Fruit fly (Drosophila melanogaster) whole organism, embryonic: ENCODE data around the gene slif.

Experiments
- CG10147 ChIP-seq: fragments of 200-800 bp; sonication (Bioruptor generic); optimal IDR thresholded peaks from 2 replicates; lab custom pipeline; 2019; ENCODE audit warnings: missing biosample characterization, mild to moderate bottlenecking, missing genetic modification characterization, moderate library complexity
- CG14050 ChIP-seq: fragments of 200-800 bp; sonication (Bioruptor generic); IDR thresholded peaks from 3 replicates; pipeline ENCODE4 v1.3.6; 2022; ENCODE audit warnings: missing biosample characterization, missing genetic modification characterization
- CG15601 ChIP-seq: fragments of 200-800 bp; sonication (Bioruptor generic); optimal IDR thresholded peaks from 3 replicates; lab custom pipeline; 2019; ENCODE audit warnings: missing biosample characterization, mild to moderate bottlenecking, missing genetic modification characterization, moderate library complexity
- CG17912 ChIP-seq: fragments of 200-800 bp; sonication (Bioruptor generic); optimal IDR thresholded peaks from 2 replicates; lab custom pipeline; 2018; ENCODE audit warnings: missing biosample characterization, mild to moderate bottlenecking, missing genetic modification characterization
- CG18262 ChIP-seq: fragments of 200-800 bp; optimal IDR thresholded peaks from 3 replicates; lab custom pipeline; 2019; ENCODE audit warnings: missing biosample characterization, mild to moderate bottlenecking, missing genetic modification characterization, moderate library complexity
- CG32772 ChIP-seq: fragments of 200-800 bp; sonication (Bioruptor generic); IDR thresholded peaks from 2 replicates; pipeline ENCODE4 v1.3.6; 2022; ENCODE audit warnings: missing biosample characterization, missing genetic modification characterization
- CG42726 ChIP-seq: fragments of 200-800 bp; sonication (Bioruptor generic); IDR thresholded peaks from 2 replicates; pipeline ENCODE4 v1.3.6; 2022; ENCODE audit warnings: missing biosample characterization, missing genetic modification characterization; ENCODE audit not compliant: partially characterized antibody
- CG6175 ChIP-seq: fragments of 200-800 bp; sonication (Bioruptor generic); IDR thresholded peaks from 3 replicates; pipeline ENCODE4 v1.3.6; 2022; ENCODE audit warnings: missing biosample characterization, missing genetic modification characterization
- CG6272 ChIP-seq: fragments of 200-800 bp; sonication (Bioruptor generic); IDR thresholded peaks from 2 replicates; pipeline ENCODE4 v1.3.6; 2022; ENCODE audit warnings: missing biosample characterization, missing genetic modification characterization
- CG7357 ChIP-seq: fragments of 200-800 bp; sonication (Bioruptor generic); IDR thresholded peaks from 3 replicates; pipeline ENCODE4 v1.3.6; 2022; ENCODE audit warnings: missing biosample characterization, missing genetic modification characterization
- CG8290 ChIP-seq, 3 experiments: fragments of 200-800 bp; sonication (Bioruptor generic); optimal IDR thresholded peaks; 2 replicates each; lab custom pipeline; 2016 to 2019; ENCODE audit warnings: missing biosample characterization in 3 of 3, missing genetic modification characterization in 3 of 3, mild to moderate bottlenecking in 2 of 3, moderate library complexity in 1 of 3
- CG9215 ChIP-seq: fragments of 200-800 bp; sonication (Bioruptor generic); IDR thresholded peaks from 2 replicates; pipeline ENCODE4 v1.3.6; 2022; ENCODE audit warnings: missing biosample characterization, missing genetic modification characterization
- Deaf1 ChIP-seq: fragments of 200-800 bp; optimal IDR thresholded peaks from 3 replicates; lab custom pipeline; 2019; ENCODE audit warnings: missing biosample characterization, mild to moderate bottlenecking, missing genetic modification characterization, moderate library complexity
- Dll ChIP-seq: fragments of 200-800 bp; sonication (Bioruptor generic); IDR thresholded peaks from 4 replicates; pipeline ENCODE4 v1.3.6; 2022; ENCODE audit warnings: missing biosample characterization, missing genetic modification characterization; ENCODE audit not compliant: partially characterized antibody
- Elba2 ChIP-seq: fragments of 200-800 bp; sonication (Bioruptor generic); optimal IDR thresholded peaks from 3 replicates; lab custom pipeline; 2016; ENCODE audit warnings: missing biosample characterization, missing genetic modification characterization
- HmgD ChIP-seq: fragments of 200-800 bp; sonication (Bioruptor generic); optimal IDR thresholded peaks from 3 replicates; lab custom pipeline; 2016; ENCODE audit warnings: missing biosample characterization, missing genetic modification characterization
- Lim3 ChIP-seq: fragments of 200-800 bp; sonication (Bioruptor generic); IDR thresholded peaks from 2 replicates; pipeline ENCODE4 v1.3.6; 2022; ENCODE audit warnings: missing biosample characterization, missing genetic modification characterization
- Lpt ChIP-seq: fragments of >200 bp; optimal IDR thresholded peaks from 2 replicates; lab custom pipeline; 2018; ENCODE audit warnings: missing biosample characterization, missing genetic modification characterization
- MBD-R2 ChIP-seq: fragments of 200-800 bp; sonication (Bioruptor generic); IDR thresholded peaks from 2 replicates; pipeline ENCODE4 v1.3.6; 2022; ENCODE audit warnings: missing biosample characterization, missing genetic modification characterization
- Myb ChIP-seq: fragments of 200-800 bp; sonication (Bioruptor generic); optimal IDR thresholded peaks from 2 replicates; lab custom pipeline; 2016; ENCODE audit warnings: missing biosample characterization, missing genetic modification characterization
- al ChIP-seq: fragments of 200-800 bp; sonication (Bioruptor generic); IDR thresholded peaks from 2 replicates; pipeline ENCODE4 v1.3.6; 2022; ENCODE audit warnings: missing biosample characterization, missing genetic modification characterization
- ap ChIP-seq: fragments of 200-800 bp; sonication (Bioruptor generic); IDR thresholded peaks from 2 replicates; pipeline ENCODE4 v1.3.6; 2022; ENCODE audit warnings: missing biosample characterization, missing genetic modification characterization
- az2 ChIP-seq: fragments of 200-800 bp; sonication (Bioruptor generic); optimal IDR thresholded peaks from 3 replicates; lab custom pipeline; 2016; ENCODE audit warnings: missing biosample characterization, missing genetic modification characterization
- bbx ChIP-seq: fragments of 200-800 bp; sonication (Bioruptor generic); IDR thresholded peaks from 2 replicates; pipeline ENCODE4 v1.3.6; 2022; ENCODE audit warnings: missing biosample characterization, missing genetic modification characterization; ENCODE audit not compliant: partially characterized antibody
- br ChIP-seq: fragments of >200 bp; optimal IDR thresholded peaks from 2 replicates; lab custom pipeline; 2017
- cas ChIP-seq: fragments of 200-800 bp; sonication (Bioruptor generic); IDR thresholded peaks from 2 replicates; pipeline ENCODE4 v1.3.6; 2022; ENCODE audit warnings: missing biosample characterization, missing genetic modification characterization
- chif ChIP-seq, 2 experiments: fragments of 200-800 bp; sonication (Bioruptor generic); optimal IDR thresholded peaks; 3 replicates each; lab custom pipeline; 2016; ENCODE audit warnings: missing biosample characterization in 2 of 2, missing genetic modification characterization in 2 of 2
- chinmo ChIP-seq: fragments of 200-800 bp; sonication (Bioruptor generic); IDR thresholded peaks from 4 replicates; pipeline ENCODE4 v1.3.6; 2022; ENCODE audit warnings: missing biosample characterization, missing genetic modification characterization; ENCODE audit not compliant: partially characterized antibody
- chm ChIP-seq: fragments of 200-800 bp; sonication (Bioruptor generic); IDR thresholded peaks from 2 replicates; pipeline ENCODE4 v1.3.6; 2022; ENCODE audit warnings: missing biosample characterization, missing genetic modification characterization
- corto ChIP-seq: fragments of 200-800 bp; sonication (Bioruptor generic); optimal IDR thresholded peaks from 2 replicates; lab custom pipeline; 2016; ENCODE audit warnings: missing biosample characterization, mild to moderate bottlenecking, missing genetic modification characterization, moderate library complexity
- da ChIP-seq: fragments of 200-800 bp; sonication (Bioruptor generic); optimal IDR thresholded peaks from 2 replicates; lab custom pipeline; 2016; ENCODE audit warnings: missing biosample characterization, missing genetic modification characterization
- dan ChIP-seq: fragments of 200-800 bp; sonication (Bioruptor generic); IDR thresholded peaks from 2 replicates; pipeline ENCODE4 v1.3.6; 2022; ENCODE audit warnings: missing biosample characterization, missing genetic modification characterization
- dati ChIP-seq: fragments of 200-800 bp; sonication (Bioruptor generic); IDR thresholded peaks from 2 replicates; pipeline ENCODE4 v1.3.6; 2022; ENCODE audit warnings: missing biosample characterization, missing genetic modification characterization
- gcm2 ChIP-seq: fragments of 200-800 bp; sonication (Bioruptor generic); optimal IDR thresholded peaks from 2 replicates; lab custom pipeline; 2016; ENCODE audit warnings: missing biosample characterization, missing genetic modification characterization
- inv ChIP-seq: fragments of 200-800 bp; sonication (Bioruptor generic); IDR thresholded peaks from 2 replicates; pipeline ENCODE4 v1.3.6; 2022; ENCODE audit warnings: missing biosample characterization, missing genetic modification characterization; ENCODE audit not compliant: partially characterized antibody
- kah ChIP-seq: fragments of 200-800 bp; sonication (Bioruptor generic); optimal IDR thresholded peaks from 2 replicates; lab custom pipeline; 2018; ENCODE audit warnings: missing biosample characterization, mild to moderate bottlenecking, missing genetic modification characterization
- ken ChIP-seq: fragments of 200-800 bp; sonication (Bioruptor generic); IDR thresholded peaks from 3 replicates; pipeline ENCODE4 v1.3.6; 2022; ENCODE audit warnings: missing biosample characterization, missing genetic modification characterization
- onecut ChIP-seq: fragments of 200-800 bp; sonication (Bioruptor generic); IDR thresholded peaks from 2 replicates; pipeline ENCODE4 v1.3.6; 2022; ENCODE audit warnings: missing biosample characterization, missing genetic modification characterization
- org-1 ChIP-seq: fragments of 200-800 bp; sonication (Bioruptor generic); optimal IDR thresholded peaks from 2 replicates; lab custom pipeline; 2017; ENCODE audit warnings: missing biosample characterization, missing genetic modification characterization
- prd ChIP-seq, 3 experiments: fragments of >200 bp in 2 of 3; fragments of 200-800 bp in 1 of 3; sonication (Bioruptor generic) in 1 of 3; optimal IDR thresholded peaks in 2 of 3; IDR thresholded peaks in 1 of 3; 2 replicates in 2 of 3; 3 replicates in 1 of 3; pipeline versions ENCODE4 v1.3.6 to Lab custom; 2017 to 2022; ENCODE audit warnings: missing biosample characterization in 1 of 3, missing genetic modification characterization in 1 of 3
- pros ChIP-seq: fragments of 200-800 bp; sonication (Bioruptor generic); optimal IDR thresholded peaks from 3 replicates; lab custom pipeline; 2019; ENCODE audit warnings: missing biosample characterization, mild to moderate bottlenecking, missing genetic modification characterization, moderate library complexity
- rib ChIP-seq: fragments of 200-800 bp; sonication (Bioruptor generic); IDR thresholded peaks from 2 replicates; pipeline ENCODE4 v1.3.6; 2022; ENCODE audit warnings: missing biosample characterization, missing genetic modification characterization
- slbo ChIP-seq: fragments of 200-800 bp; sonication (Bioruptor generic); IDR thresholded peaks from 2 replicates; pipeline ENCODE4 v1.3.6; 2022; ENCODE audit warnings: missing biosample characterization, missing genetic modification characterization
- sr ChIP-seq: fragments of 200-800 bp; sonication (Bioruptor generic); IDR thresholded peaks from 3 replicates; pipeline ENCODE4 v1.3.6; 2022; ENCODE audit warnings: missing biosample characterization, missing genetic modification characterization
- tin ChIP-seq: fragments of 200-800 bp; sonication (Bioruptor generic); optimal IDR thresholded peaks from 3 replicates; lab custom pipeline; 2016; ENCODE audit warnings: missing biosample characterization, missing genetic modification characterization
- trem ChIP-seq: fragments of 200-800 bp; optimal IDR thresholded peaks from 3 replicates; lab custom pipeline; 2019; ENCODE audit warnings: missing biosample characterization, mild to moderate bottlenecking, missing genetic modification characterization, moderate library complexity
- twi ChIP-seq: fragments of 200-800 bp; optimal IDR thresholded peaks from 2 replicates; lab custom pipeline; 2019; ENCODE audit warnings: missing biosample characterization, mild to moderate bottlenecking, missing genetic modification characterization, moderate library complexity
- unc-4 ChIP-seq: fragments of 200-800 bp; sonication (Bioruptor generic); IDR thresholded peaks from 2 replicates; pipeline ENCODE4 v1.3.6; 2022; ENCODE audit warnings: missing biosample characterization, missing genetic modification characterization; ENCODE audit not compliant: partially characterized antibody
- usp ChIP-seq: fragments of >200 bp; optimal IDR thresholded peaks from 2 replicates; lab custom pipeline; 2017; ENCODE audit warnings: missing biosample characterization, missing genetic modification characterization
- vnd ChIP-seq: fragments of 200-800 bp; sonication (Bioruptor generic); IDR thresholded peaks from 3 replicates; pipeline ENCODE4 v1.3.6; 2022; ENCODE audit warnings: missing biosample characterization, missing genetic modification characterization; ENCODE audit not compliant: partially characterized antibody
- wor ChIP-seq: fragments of 200-800 bp; sonication (Bioruptor generic); IDR thresholded peaks from 2 replicates; pipeline ENCODE4 v1.3.6; 2022; ENCODE audit warnings: missing biosample characterization, missing genetic modification characterization

The slif gene

dm6 chr3L:22847679-22848118, 33.1 kb upstream of the slif start (continued):
- TF ChIP-seq CG15601 (tag; lab: Kevin White, UChicago) (peak; percentile 6), CG9215 (GFP tag; lab: Robert Waterston, UW) (no peak), Myb (no peak), CG42726 (GFP tag; lab: Robert Waterston, UW) (peak; percentile 94), slbo (GFP tag; lab: Robert Waterston, UW) (no peak), Lpt (no peak), corto (GFP tag; lab: Kevin White, UChicago) (no peak), prd (optimal IDR thresholded peaks at IDR 0.05; lab: Kevin White, UChicago) (no peak), prd (GFP tag; IDR thresholded peaks at IDR 0.05; lab: Robert Waterston, UW) (0 out of 3 replicates have a peak, but pooled peaks have one; percentile 8), inv (GFP tag; lab: Robert Waterston, UW) (peak; percentile 58), CG17912 (no peak), CG6272 (GFP tag; lab: Robert Waterston, UW) (no peak), tin (no peak), CG32772 (no peak), chif (GFP tag; optimal IDR thresholded peaks at IDR 0.05; lab: Kevin White, UChicago) (no peak), CG14050 (GFP tag; lab: Robert Waterston, UW) (no peak), onecut (GFP tag; lab: Robert Waterston, UW) (no peak), sr (GFP tag; lab: Robert Waterston, UW) (no peak), MBD-R2 (GFP tag; lab: Robert Waterston, UW) (no peak), dan (GFP tag; lab: Robert Waterston, UW) (no peak), pros (GFP tag; lab: Kevin White, UChicago) (peak; percentile 31), HmgD (GFP tag; lab: Kevin White, UChicago) (no peak), unc-4 (GFP tag; lab: Robert Waterston, UW) (peak; percentile 60), twi (tag; lab: Kevin White, UChicago) (no peak), CG18262 (peak; percentile 4), bbx (GFP tag; lab: Robert Waterston, UW) (peak; percentile 95), wor (GFP tag; lab: Robert Waterston, UW) (no peak), CG6175 (GFP tag; lab: Robert Waterston, UW) (no peak), gcm2 (GFP tag; lab: Kevin White, UChicago) (no peak), org-1 (GFP tag; lab: Kevin White, UChicago) (no peak), kah (GFP tag; lab: Kevin White, UChicago) (no peak), cas (GFP tag; lab: Robert Waterston, UW) (0 out of 2 replicates have a peak, but pooled peaks have one; percentile 15), ap (GFP tag; lab: Robert Waterston, UW) (no peak), CG8290 (GFP tag; optimal IDR thresholded peaks at IDR 0.05; lab: Kevin White, UChicago) (no peak), CG8290 (tag; optimal IDR thresholded peaks at IDR 0.05; lab: Kevin White, UChicago) (peak in 1 of 2 experiments; percentile 31), rib (GFP tag; lab: Robert Waterston, UW) (0 out of 2 replicates have a peak, but pooled peaks have one; percentile 41), ken (GFP tag; lab: Robert Waterston, UW) (0 out of 3 replicates have a peak, but pooled peaks have one; percentile 37), az2 (GFP tag; lab: Kevin White, UChicago) (no peak), trem (tag; lab: Kevin White, UChicago) (peak; percentile 9), CG10147 (no peak), br (no peak), chinmo (GFP tag; lab: Robert Waterston, UW) (peak; percentile 84; the same call in 2 of the 4 replicates), CG7357 (GFP tag; lab: Robert Waterston, UW) (no peak), da (GFP tag; lab: Kevin White, UChicago) (no peak), vnd (peak; percentile 84), Deaf1 (tag; lab: Kevin White, UChicago) (no peak), Lim3 (GFP tag; lab: Robert Waterston, UW) (no peak), usp (GFP tag; lab: Kevin White, UChicago) (no peak), al (GFP tag; lab: Robert Waterston, UW) (no peak), dati (GFP tag; lab: Robert Waterston, UW) (no peak), chm (GFP tag; lab: Robert Waterston, UW) (no peak), Dll (GFP tag; lab: Robert Waterston, UW) (peak; percentile 69), Elba2 (GFP tag; lab: Kevin White, UChicago) (no peak)
